Fruit fly (Drosophila melanogaster) whole organism, embryonic: ENCODE results near the gene Gss1.

Source experiments
- B-H1 ChIP-seq: fragments of 200-800 bp; sonication (Bioruptor generic); IDR thresholded peaks from 3 replicates; pipeline ENCODE4 v1.3.6; 2022; ENCODE audit warnings: missing biosample characterization, missing genetic modification characterization
- C15 ChIP-seq: fragments of 200-800 bp; sonication (Bioruptor generic); IDR thresholded peaks from 3 replicates; pipeline ENCODE4 v1.3.6; 2022; ENCODE audit warnings: missing biosample characterization, missing genetic modification characterization
- CG10565 ChIP-seq: fragments of 200-800 bp; sonication (Bioruptor generic); optimal IDR thresholded peaks from 3 replicates; lab custom pipeline; 2016; ENCODE audit warnings: missing biosample characterization, mild to moderate bottlenecking, missing genetic modification characterization
- CG1233 ChIP-seq: fragments of 200-800 bp; sonication (Bioruptor generic); optimal IDR thresholded peaks from 4 replicates; lab custom pipeline; 2018; ENCODE audit warnings: missing biosample characterization, mild to moderate bottlenecking, missing genetic modification characterization
- CG1529 ChIP-seq: fragments of 200-800 bp; sonication (Bioruptor generic); optimal IDR thresholded peaks from 3 replicates; lab custom pipeline; 2018; ENCODE audit warnings: missing biosample characterization, missing genetic modification characterization
- CG16813 ChIP-seq: fragments of 200-800 bp; sonication (Bioruptor generic); IDR thresholded peaks from 3 replicates; pipeline ENCODE4 v1.3.6; 2022; ENCODE audit warnings: missing biosample characterization, missing genetic modification characterization; ENCODE audit not compliant: partially characterized antibody
- CG17186 ChIP-seq: fragments of 200-800 bp; sonication (Bioruptor generic); optimal IDR thresholded peaks from 3 replicates; lab custom pipeline; 2017; ENCODE audit warnings: missing biosample characterization, missing genetic modification reagents, missing genetic modification characterization
- CG17568 ChIP-seq: fragments of 200-800 bp; sonication (Bioruptor generic); optimal IDR thresholded peaks from 2 replicates; lab custom pipeline; 2018; ENCODE audit warnings: missing biosample characterization, mild to moderate bottlenecking, missing genetic modification characterization, moderate library complexity
- CG2116 ChIP-seq: fragments of 200-800 bp; sonication (Bioruptor generic); optimal IDR thresholded peaks from 3 replicates; lab custom pipeline; 2018; ENCODE audit warnings: missing biosample characterization, mild to moderate bottlenecking, missing genetic modification characterization
- CG2120 ChIP-seq: fragments of 200-800 bp; sonication (Bioruptor generic); optimal IDR thresholded peaks from 3 replicates; lab custom pipeline; 2016; ENCODE audit warnings: missing biosample characterization, missing genetic modification characterization
- CG2889 ChIP-seq: fragments of 200-800 bp; sonication (Bioruptor generic); IDR thresholded peaks from 3 replicates; pipeline ENCODE4 v1.3.6; 2022; ENCODE audit warnings: missing biosample characterization, missing genetic modification characterization
- CG4328 ChIP-seq: fragments of 200-800 bp; sonication (Bioruptor generic); optimal IDR thresholded peaks from 3 replicates; lab custom pipeline; 2017; ENCODE audit warnings: missing biosample characterization, missing genetic modification reagents, missing genetic modification characterization
- CG7271 ChIP-seq: fragments of 200-800 bp; sonication (Bioruptor generic); optimal IDR thresholded peaks from 2 replicates; lab custom pipeline; 2018; ENCODE audit warnings: missing biosample characterization, mild to moderate bottlenecking, missing genetic modification characterization, moderate library complexity
- CG8089 ChIP-seq: fragments of 200-800 bp; sonication (Bioruptor generic); optimal IDR thresholded peaks from 3 replicates; lab custom pipeline; 2016; ENCODE audit warnings: missing biosample characterization, missing genetic modification characterization
- CG8924 ChIP-seq: fragments of 200-800 bp; optimal IDR thresholded peaks from 3 replicates; lab custom pipeline; 2019; ENCODE audit warnings: missing biosample characterization, mild to moderate bottlenecking, missing genetic modification characterization, moderate library complexity
- CG9609 ChIP-seq: fragments of 200-800 bp; sonication (Bioruptor generic); optimal IDR thresholded peaks from 3 replicates; lab custom pipeline; 2016; ENCODE audit warnings: missing biosample characterization, missing genetic modification characterization
- CoRest ChIP-seq: fragments of 200-800 bp; sonication (Bioruptor generic); optimal IDR thresholded peaks from 3 replicates; lab custom pipeline; 2018; ENCODE audit warnings: missing biosample characterization, mild to moderate bottlenecking, missing genetic modification characterization, moderate library complexity
- CrebB ChIP-seq: fragments of 200-800 bp; sonication (Bioruptor generic); optimal IDR thresholded peaks from 3 replicates; lab custom pipeline; 2018; ENCODE audit warnings: missing biosample characterization, mild to moderate bottlenecking, missing genetic modification characterization
- D19A ChIP-seq: fragments of 200-800 bp; optimal IDR thresholded peaks from 3 replicates; lab custom pipeline; 2019; ENCODE audit warnings: missing biosample characterization, mild to moderate bottlenecking, missing genetic modification characterization, moderate library complexity
- D19B ChIP-seq: fragments of 200-800 bp; sonication (Bioruptor generic); optimal IDR thresholded peaks from 2 replicates; lab custom pipeline; 2017; ENCODE audit warnings: missing biosample characterization, mild to moderate bottlenecking, missing genetic modification characterization
- Dip3 ChIP-seq: fragments of 200-800 bp; sonication (Bioruptor generic); optimal IDR thresholded peaks from 3 replicates; lab custom pipeline; 2016; ENCODE audit warnings: missing biosample characterization, missing genetic modification characterization
- E2f1 ChIP-seq: fragments of 200-800 bp; sonication (Bioruptor generic); IDR thresholded peaks from 2 replicates; pipeline ENCODE4 v1.3.6; 2022; ENCODE audit warnings: missing biosample characterization, missing genetic modification characterization
- Fer1 ChIP-seq: fragments of 200-800 bp; sonication (Bioruptor generic); optimal IDR thresholded peaks from 2 replicates; lab custom pipeline; 2017; ENCODE audit warnings: missing biosample characterization, mild to moderate bottlenecking, missing genetic modification characterization
- HmgZ ChIP-seq: fragments of 200-800 bp; sonication (Bioruptor generic); optimal IDR thresholded peaks from 2 replicates; lab custom pipeline; 2018; ENCODE audit warnings: missing biosample characterization, mild to moderate bottlenecking, missing genetic modification characterization
- Hsf ChIP-seq: fragments of 200-800 bp; sonication (Bioruptor generic); optimal IDR thresholded peaks from 3 replicates; lab custom pipeline; 2016; ENCODE audit warnings: missing biosample characterization, missing genetic modification characterization
- Lpt ChIP-seq: fragments of >200 bp; optimal IDR thresholded peaks from 2 replicates; lab custom pipeline; 2018; ENCODE audit warnings: missing biosample characterization, missing genetic modification characterization
- MBD-R2 ChIP-seq: fragments of 200-800 bp; sonication (Bioruptor generic); IDR thresholded peaks from 2 replicates; pipeline ENCODE4 v1.3.6; 2022; ENCODE audit warnings: missing biosample characterization, missing genetic modification characterization
- Mad ChIP-seq: fragments of 200-800 bp; sonication (Bioruptor generic); optimal IDR thresholded peaks from 2 replicates; lab custom pipeline; 2016; ENCODE audit warnings: missing biosample characterization, missing genetic modification characterization
- Max ChIP-seq: fragments of 200-800 bp; sonication (Bioruptor generic); optimal IDR thresholded peaks from 2 replicates; lab custom pipeline; 2016; ENCODE audit warnings: missing biosample characterization, mild to moderate bottlenecking, missing genetic modification characterization
- Meics ChIP-seq: fragments of 200-800 bp; sonication (Bioruptor generic); optimal IDR thresholded peaks from 2 replicates; lab custom pipeline; 2017; ENCODE audit warnings: missing biosample characterization, mild to moderate bottlenecking, missing genetic modification characterization
- NfI ChIP-seq: fragments of 200-800 bp; sonication (Bioruptor generic); optimal IDR thresholded peaks from 3 replicates; lab custom pipeline; 2018; ENCODE audit warnings: missing biosample characterization, mild to moderate bottlenecking, missing genetic modification characterization, moderate library complexity
- Sry-β ChIP-seq: fragments of 200-800 bp; sonication (Bioruptor generic); optimal IDR thresholded peaks from 2 replicates; lab custom pipeline; 2018; ENCODE audit warnings: missing biosample characterization, mild to moderate bottlenecking, missing genetic modification characterization, moderate library complexity
- YL-1 ChIP-seq: fragments of 200-800 bp; sonication (Bioruptor generic); optimal IDR thresholded peaks from 3 replicates; lab custom pipeline; 2017; ENCODE audit warnings: missing biosample characterization, mild to moderate bottlenecking, missing genetic modification characterization
- bbx ChIP-seq: fragments of 200-800 bp; sonication (Bioruptor generic); IDR thresholded peaks from 2 replicates; pipeline ENCODE4 v1.3.6; 2022; ENCODE audit warnings: missing biosample characterization, missing genetic modification characterization; ENCODE audit not compliant: partially characterized antibody
- bigmax ChIP-seq: fragments of 200-800 bp; sonication (Bioruptor generic); optimal IDR thresholded peaks from 2 replicates; lab custom pipeline; 2018; ENCODE audit warnings: missing biosample characterization, mild to moderate bottlenecking, missing genetic modification characterization
- cad ChIP-seq: fragments of >200 bp; optimal IDR thresholded peaks from 2 replicates; lab custom pipeline; 2017; ENCODE audit warnings: missing biosample characterization, missing genetic modification characterization
- crc ChIP-seq: fragments of 200-800 bp; sonication (Bioruptor generic); optimal IDR thresholded peaks from 2 replicates; lab custom pipeline; 2016; ENCODE audit warnings: missing biosample characterization, missing genetic modification characterization
- dan ChIP-seq: fragments of 200-800 bp; sonication (Bioruptor generic); IDR thresholded peaks from 2 replicates; pipeline ENCODE4 v1.3.6; 2022; ENCODE audit warnings: missing biosample characterization, missing genetic modification characterization
- grau ChIP-seq: fragments of 200-800 bp; optimal IDR thresholded peaks from 3 replicates; lab custom pipeline; 2019; ENCODE audit warnings: missing biosample characterization, mild to moderate bottlenecking, missing genetic modification characterization, moderate library complexity
- her ChIP-seq: fragments of 200-800 bp; sonication (Bioruptor generic); optimal IDR thresholded peaks from 2 replicates; lab custom pipeline; 2016; ENCODE audit warnings: missing biosample characterization, missing genetic modification characterization
- ken ChIP-seq: fragments of 200-800 bp; sonication (Bioruptor generic); IDR thresholded peaks from 3 replicates; pipeline ENCODE4 v1.3.6; 2022; ENCODE audit warnings: missing biosample characterization, missing genetic modification characterization
- lmd ChIP-seq: fragments of 200-800 bp; sonication (Bioruptor generic); IDR thresholded peaks from 2 replicates; pipeline ENCODE4 v1.3.6; 2022; ENCODE audit warnings: missing biosample characterization, missing genetic modification characterization
- pnt ChIP-seq: fragments of 200-800 bp; sonication (Bioruptor generic); optimal IDR thresholded peaks from 3 replicates; lab custom pipeline; 2016; ENCODE audit warnings: missing biosample characterization, missing genetic modification characterization
- sens-2 ChIP-seq: fragments of 200-800 bp; sonication (Bioruptor generic); IDR thresholded peaks from 2 replicates; pipeline ENCODE4 v1.3.6; 2022; ENCODE audit warnings: missing biosample characterization, missing genetic modification characterization
- sisA ChIP-seq: fragments of 200-800 bp; sonication (Bioruptor generic); IDR thresholded peaks from 2 replicates; pipeline ENCODE4 v1.3.6; 2022; ENCODE audit warnings: missing biosample characterization, missing genetic modification characterization
- slbo ChIP-seq: fragments of 200-800 bp; sonication (Bioruptor generic); IDR thresholded peaks from 2 replicates; pipeline ENCODE4 v1.3.6; 2022; ENCODE audit warnings: missing biosample characterization, missing genetic modification characterization
- slou ChIP-seq: fragments of 200-800 bp; sonication (Bioruptor generic); optimal IDR thresholded peaks from 3 replicates; lab custom pipeline; 2016; ENCODE audit warnings: missing biosample characterization, missing genetic modification characterization
- ssp ChIP-seq: fragments of 200-800 bp; sonication (Bioruptor generic); IDR thresholded peaks from 2 replicates; pipeline ENCODE4 v1.3.6; 2022; ENCODE audit warnings: missing biosample characterization, missing genetic modification characterization
- tgo ChIP-seq: fragments of 200-800 bp; sonication (Bioruptor generic); IDR thresholded peaks from 3 replicates; pipeline ENCODE4 v1.3.6; 2022; ENCODE audit warnings: missing biosample characterization, missing genetic modification characterization
- tio ChIP-seq: fragments of 200-800 bp; sonication (Bioruptor generic); optimal IDR thresholded peaks from 2 replicates; lab custom pipeline; 2017; ENCODE audit warnings: missing biosample characterization, missing genetic modification characterization, inconsistent platforms
- ttk ChIP-seq: fragments of 200-800 bp; sonication (Bioruptor generic); IDR thresholded peaks from 2 replicates; pipeline ENCODE4 v2.1.2; 2022; ENCODE audit warnings: missing biosample characterization, missing genetic modification characterization
- vfl ChIP-seq: fragments of 200-800 bp; sonication (Bioruptor generic); optimal IDR thresholded peaks from 2 replicates; lab custom pipeline; 2016; ENCODE audit warnings: missing biosample characterization, missing genetic modification characterization
- zen ChIP-seq: fragments of 200-800 bp; sonication (Bioruptor generic); optimal IDR thresholded peaks from 3 replicates; lab custom pipeline; 2018; ENCODE audit warnings: missing biosample characterization, mild to moderate bottlenecking, missing genetic modification characterization, moderate library complexity

The Gss1 gene

DNA sequence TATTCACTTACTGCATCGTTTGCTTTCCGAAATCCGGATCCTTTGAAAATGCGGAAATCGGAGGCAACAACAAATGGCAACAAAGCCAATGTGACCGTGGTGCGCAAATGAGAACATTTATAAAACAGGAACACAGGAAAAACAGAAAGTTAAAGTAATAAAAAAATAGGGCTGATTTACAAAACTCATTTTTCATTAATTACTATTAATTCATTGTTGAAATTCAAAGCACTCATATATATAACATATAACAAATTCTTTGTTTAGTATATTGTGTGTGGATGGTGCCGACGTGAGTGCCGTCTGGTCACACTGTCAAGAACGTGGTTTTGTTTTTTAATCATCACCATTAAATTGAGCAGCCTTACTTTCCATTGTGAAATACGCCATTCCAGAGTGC, 28.6 kb upstream of the Gss1 start, which contains the start of the genes Arp8 and CG6769 (continued):
- no peak for TF ChIP-seq tio (GFP tag; lab: Kevin White, UChicago)
- TF ChIP-seq CG1233 (GFP tag; lab: Kevin White, UChicago): no peak
- TF ChIP-seq tgo (GFP tag; lab: Robert Waterston, UW): no peak
- TF ChIP-seq YL-1 (GFP tag; lab: Kevin White, UChicago): peak; percentile 63
- TF ChIP-seq Max (GFP tag; lab: Kevin White, UChicago): peak; percentile 72
- no peak for TF ChIP-seq Lpt (GFP tag; lab: Kevin White, UChicago)
- no peak for TF ChIP-seq CG16813
- peak; percentile 40 for TF ChIP-seq CoRest (tag; lab: Kevin White, UChicago)
- TF ChIP-seq Dip3 (GFP tag; lab: Kevin White, UChicago): no peak
- no peak for TF ChIP-seq D19B (GFP tag; lab: Kevin White, UChicago)
- TF ChIP-seq crc (GFP tag; lab: Kevin White, UChicago): no peak
- no peak for TF ChIP-seq B-H1 (GFP tag; lab: Robert Waterston, UW)
- TF ChIP-seq bigmax: no peak
- no peak for TF ChIP-seq CG4328 (GFP tag; lab: Kevin White, UChicago)
- no peak for TF ChIP-seq lmd
- TF ChIP-seq HmgZ (tag; lab: Kevin White, UChicago): peak; percentile 30
- TF ChIP-seq CG9609 (GFP tag; lab: Kevin White, UChicago): no peak
- TF ChIP-seq D19A: no peak
- no peak for TF ChIP-seq her (GFP tag; lab: Kevin White, UChicago)
- TF ChIP-seq sens-2: no peak
- no peak for TF ChIP-seq slbo (GFP tag; lab: Robert Waterston, UW)
- no peak for TF ChIP-seq E2f1
- no peak for TF ChIP-seq ssp
- TF ChIP-seq CrebB: no peak
- TF ChIP-seq Fer1 (GFP tag; lab: Kevin White, UChicago): peak; percentile 45
- peak; percentile 41 for TF ChIP-seq CG2120 (GFP tag; lab: Kevin White, UChicago)
- TF ChIP-seq CG1529 (GFP tag; lab: Kevin White, UChicago): no peak
- TF ChIP-seq CG8089 (GFP tag; lab: Kevin White, UChicago): no peak
- no peak for TF ChIP-seq ttk (GFP tag; lab: Robert Waterston, UW)
- TF ChIP-seq NfI (GFP tag; lab: Kevin White, UChicago): no peak
- TF ChIP-seq sisA (GFP tag; lab: Robert Waterston, UW): no peak
- no peak for TF ChIP-seq Mad (GFP tag; lab: Kevin White, UChicago)
- peak; percentile 74 for TF ChIP-seq MBD-R2 (GFP tag; lab: Robert Waterston, UW)
- TF ChIP-seq ken (GFP tag; lab: Robert Waterston, UW): no peak
- TF ChIP-seq CG17568 (GFP tag; lab: Kevin White, UChicago): no peak
- TF ChIP-seq vfl: no peak
- TF ChIP-seq slou (GFP tag; lab: Kevin White, UChicago): no peak
- TF ChIP-seq Sry-β (GFP tag; lab: Kevin White, UChicago): no peak
- TF ChIP-seq CG10565 (GFP tag; lab: Kevin White, UChicago): no peak
- no peak for TF ChIP-seq Meics (GFP tag; lab: Kevin White, UChicago)
- TF ChIP-seq C15: no peak
- TF ChIP-seq CG8924: peak; percentile 47
- no peak for TF ChIP-seq bbx (GFP tag; lab: Robert Waterston, UW)
- peak; percentile 4 for TF ChIP-seq zen (tag; lab: Kevin White, UChicago)
- no peak for TF ChIP-seq pnt (GFP tag; lab: Kevin White, UChicago)
- no peak for TF ChIP-seq cad
- peak; percentile 53 for TF ChIP-seq CG2116
- TF ChIP-seq Hsf (GFP tag; lab: Kevin White, UChicago): peak; percentile 20
- no peak for TF ChIP-seq CG7271 (tag; lab: Kevin White, UChicago)
- no peak for TF ChIP-seq dan
- TF ChIP-seq CG17186 (GFP tag; lab: Kevin White, UChicago): peak; percentile 46
- TF ChIP-seq CG2889 (GFP tag; lab: Robert Waterston, UW): no peak
- peak; percentile 57 for TF ChIP-seq grau (tag; lab: Kevin White, UChicago)
